Worm (Caenorhabditis elegans): Measurements from ENCODE around the gene hsp-4.

ce11 chrII:7342884-7343283, 9.6 kb downstream of the hsp-4 start:
- no peak for TF ChIP-seq skn-1 (tag; optimal IDR thresholded peaks at IDR 0.05)
- peak; percentile 89 for TF ChIP-seq nhr-43 (tag; optimal IDR thresholded peaks at IDR 0.05; ENCODE audit: poor library complexity, severe bottlenecking)
- TF ChIP-seq ceh-16 (tag; optimal IDR thresholded peaks at IDR 0.05): no peak
- no peak for TF ChIP-seq ztf-4 (tag; optimal IDR thresholded peaks at IDR 0.05)
- TF ChIP-seq nhr-12 (tag; optimal IDR thresholded peaks at IDR 0.05): no peak
- no peak for TF ChIP-seq lsy-12 (tag; optimal IDR thresholded peaks at IDR 0.05)
- no peak for TF ChIP-seq nhr-76 (tag; optimal IDR thresholded peaks at IDR 0.05)
- TF ChIP-seq unc-39 (tag; optimal IDR thresholded peaks at IDR 0.05): no peak
- no peak for TF ChIP-seq unc-62 (GFP tag; optimal IDR thresholded peaks at IDR 0.05)
- peak; percentile 48 for TF ChIP-seq ama-1 (optimal IDR thresholded peaks at IDR 0.05)
- TF ChIP-seq nhr-77 (tag; optimal IDR thresholded peaks at IDR 0.05): no peak
- TF ChIP-seq ZK546.5 (tag; optimal IDR thresholded peaks at IDR 0.05): no peak
- no peak for TF ChIP-seq elt-1 (tag; optimal IDR thresholded peaks at IDR 0.05)
